Worm (Caenorhabditis elegans) whole organism, dauer: ENCODE measurements around the gene gst-33.

Source experiments
- unc-62 ChIP-seq: sonication (generic microtip); optimal IDR thresholded peaks from 2 replicates; lab custom pipeline; 2017; ENCODE audit warnings: missing biosample characterization, missing genetic modification reagents, missing genetic modification characterization

Gene gst-33

ce11 chrV:3424341-3424740 lies 44.0 kb downstream of the gst-33 start, which contains the start of gene srab-21:
srab-21 (minus strand) TSS chrV:3424441.
- TF ChIP-seq unc-62 (GFP tag; lab: Kevin White, UChicago), result no peak

ce11 chrV:3417928-3418327 lies 50.4 kb downstream of the gst-33 start, which contains the start of gene T20D4.3:
T20D4.3 (plus strand) TSS chrV:3418228.
- TF ChIP-seq unc-62 (GFP tag; lab: Kevin White, UChicago), result no peak
